Fruit fly (Drosophila melanogaster) whole organism, prepupa: ENCODE results near the gene m-cup.

ENCODE experiments used
- Blimp-1 ChIP-seq: fragments of 200-800 bp; sonication (Bioruptor generic); optimal IDR thresholded peaks from 3 replicates; lab custom pipeline; 2017; ENCODE audit warnings: missing biosample characterization, missing genetic modification characterization, mild to moderate bottlenecking, moderate library complexity, missing genetic modification reagents
- CG10631 ChIP-seq: fragments of 200-800 bp; sonication (Bioruptor generic); optimal IDR thresholded peaks from 2 replicates; lab custom pipeline; 2016; ENCODE audit warnings: missing biosample characterization, missing genetic modification characterization
- CG11294 ChIP-seq: fragments of 200-800 bp; sonication (Bioruptor generic); IDR thresholded peaks from 2 replicates; pipeline ENCODE4 v1.3.6; 2022; ENCODE audit warnings: missing biosample characterization, missing genetic modification characterization
- CG11762 ChIP-seq: fragments of 200-800 bp; sonication (Bioruptor generic); optimal IDR thresholded peaks from 3 replicates; lab custom pipeline; 2016; ENCODE audit warnings: missing biosample characterization, missing genetic modification characterization; ENCODE audit not compliant: insufficient read depth
- CG16779 ChIP-seq: fragments of 200-800 bp; sonication (Bioruptor generic); optimal IDR thresholded peaks from 3 replicates; lab custom pipeline; 2017; ENCODE audit warnings: missing biosample characterization, mild to moderate bottlenecking, missing genetic modification characterization
- CG3032 ChIP-seq: fragments of 200-800 bp; optimal IDR thresholded peaks from 2 replicates; lab custom pipeline; 2019; ENCODE audit warnings: missing biosample characterization, mild to moderate bottlenecking, missing genetic modification characterization, moderate library complexity
- CG32006 ChIP-seq: fragments of 200-800 bp; sonication (Bioruptor generic); optimal IDR thresholded peaks from 3 replicates; lab custom pipeline; 2017; ENCODE audit warnings: missing biosample characterization, mild to moderate bottlenecking, missing genetic modification characterization
- CG34406 ChIP-seq: fragments of 200-800 bp; sonication (Bioruptor generic); optimal IDR thresholded peaks from 3 replicates; lab custom pipeline; 2016; ENCODE audit warnings: missing biosample characterization, missing genetic modification characterization
- CG4318 ChIP-seq: fragments of 200-800 bp; sonication (Bioruptor generic); optimal IDR thresholded peaks from 3 replicates; lab custom pipeline; 2017; ENCODE audit warnings: missing biosample characterization, mild to moderate bottlenecking, missing genetic modification characterization
- CG6276 ChIP-seq: fragments of 200-800 bp; sonication (Bioruptor generic); optimal IDR thresholded peaks from 2 replicates; lab custom pipeline; 2017; ENCODE audit warnings: missing biosample characterization, mild to moderate bottlenecking, missing genetic modification characterization
- CG6792 ChIP-seq: fragments of 200-800 bp; sonication (Bioruptor generic); optimal IDR thresholded peaks from 3 replicates; lab custom pipeline; 2016; ENCODE audit warnings: missing biosample characterization, missing genetic modification characterization
- CG8119 ChIP-seq: fragments of 200-800 bp; sonication (Bioruptor generic); IDR thresholded peaks from 3 replicates; pipeline ENCODE4 v1.3.6; 2022; ENCODE audit warnings: missing biosample characterization, missing genetic modification characterization
- CG9139 ChIP-seq: fragments of 200-800 bp; sonication (Bioruptor generic); optimal IDR thresholded peaks from 3 replicates; lab custom pipeline; 2017; ENCODE audit warnings: missing biosample characterization, mild to moderate bottlenecking, missing genetic modification characterization
- Eip75B ChIP-seq: fragments of 200-800 bp; sonication (Bioruptor generic); optimal IDR thresholded peaks from 3 replicates; lab custom pipeline; 2016; ENCODE audit warnings: missing biosample characterization, missing genetic modification characterization
- Eip78C ChIP-seq: fragments of 200-800 bp; sonication (Bioruptor generic); peaks from one replicate; lab custom pipeline; 2016; ENCODE audit warnings: missing biosample characterization, missing genetic modification characterization
- Eip93F ChIP-seq: fragments of 200-800 bp; sonication (Bioruptor generic); optimal IDR thresholded peaks from 2 replicates; lab custom pipeline; 2016; ENCODE audit warnings: missing biosample characterization, mild to moderate bottlenecking, missing genetic modification characterization
- Ets96B ChIP-seq: fragments of 200-800 bp; optimal IDR thresholded peaks from 2 replicates; lab custom pipeline; 2019; ENCODE audit warnings: missing biosample characterization, mild to moderate bottlenecking, missing genetic modification characterization, moderate library complexity
- Gug ChIP-seq: fragments of 200-800 bp; sonication (Bioruptor generic); IDR thresholded peaks from 2 replicates; pipeline ENCODE4 v1.3.6; 2022; ENCODE audit warnings: missing biosample characterization, missing genetic modification characterization
- Hr38 ChIP-seq: sonication (Bioruptor generic); optimal IDR thresholded peaks from 2 replicates; lab custom pipeline; 2016; ENCODE audit warnings: missing biosample characterization, missing genetic modification characterization
- Hr4 ChIP-seq: fragments of 200-800 bp; sonication (Bioruptor generic); optimal IDR thresholded peaks from 3 replicates; lab custom pipeline; 2016; ENCODE audit warnings: missing biosample characterization, missing genetic modification characterization
- Lpt ChIP-seq: fragments of 200-800 bp; sonication (Bioruptor generic); optimal IDR thresholded peaks from 3 replicates; lab custom pipeline; 2016; ENCODE audit warnings: missing biosample characterization, missing genetic modification characterization
- Met ChIP-seq: fragments of 200-800 bp; sonication (Bioruptor generic); optimal IDR thresholded peaks from 3 replicates; lab custom pipeline; 2016; ENCODE audit warnings: missing biosample characterization, missing genetic modification characterization
- Smox ChIP-seq: fragments of 200-800 bp; sonication (Bioruptor generic); optimal IDR thresholded peaks from 3 replicates; lab custom pipeline; 2016; ENCODE audit warnings: missing biosample characterization, missing genetic modification characterization
- Sox14 ChIP-seq: fragments of 200-800 bp; sonication (Bioruptor generic); optimal IDR thresholded peaks from 3 replicates; lab custom pipeline; 2016; ENCODE audit warnings: missing biosample characterization, missing genetic modification characterization
- achi ChIP-seq: fragments of 200-800 bp; sonication (Bioruptor generic); optimal IDR thresholded peaks from 3 replicates; lab custom pipeline; 2016; ENCODE audit warnings: missing biosample characterization, missing genetic modification characterization
- acj6 ChIP-seq: fragments of 200-800 bp; sonication (Bioruptor generic); optimal IDR thresholded peaks from 3 replicates; lab custom pipeline; 2016; ENCODE audit warnings: missing biosample characterization, missing genetic modification characterization
- cyc ChIP-seq: fragments of 200-800 bp; sonication (Bioruptor generic); optimal IDR thresholded peaks from 3 replicates; lab custom pipeline; 2016; ENCODE audit warnings: missing biosample characterization, missing genetic modification characterization
- dac ChIP-seq: fragments of 200-800 bp; sonication (Bioruptor generic); optimal IDR thresholded peaks from 2 replicates; lab custom pipeline; 2017; ENCODE audit warnings: missing biosample characterization, mild to moderate bottlenecking, missing genetic modification characterization
- dsx ChIP-seq: fragments of 200-800 bp; optimal IDR thresholded peaks from 3 replicates; lab custom pipeline; 2019; ENCODE audit warnings: missing biosample characterization, mild to moderate bottlenecking, missing genetic modification characterization, moderate library complexity; ENCODE audit not compliant: poor library complexity, severe bottlenecking
- esn ChIP-seq: fragments of 200-800 bp; sonication (Bioruptor generic); optimal IDR thresholded peaks from 2 replicates; lab custom pipeline; 2016; ENCODE audit warnings: missing biosample characterization, mild to moderate bottlenecking, missing genetic modification characterization, moderate library complexity
- fd85E ChIP-seq: fragments of 200-800 bp; sonication (Bioruptor generic); optimal IDR thresholded peaks from 3 replicates; lab custom pipeline; 2016; ENCODE audit warnings: missing biosample characterization, missing genetic modification characterization
- fkh ChIP-seq: fragments of 200-800 bp; sonication (Bioruptor generic); optimal IDR thresholded peaks from 3 replicates; lab custom pipeline; 2017; ENCODE audit warnings: missing biosample characterization, mild to moderate bottlenecking, missing genetic modification characterization, moderate library complexity
- lz ChIP-seq: fragments of 200-800 bp; sonication (Bioruptor generic); optimal IDR thresholded peaks from 3 replicates; lab custom pipeline; 2016; ENCODE audit warnings: missing biosample characterization, missing genetic modification characterization
- net ChIP-seq: fragments of 200-800 bp; sonication (Bioruptor generic); optimal IDR thresholded peaks from 3 replicates; lab custom pipeline; 2016; ENCODE audit warnings: missing biosample characterization, missing genetic modification characterization
- pdm3 ChIP-seq: fragments of 200-800 bp; sonication (Bioruptor generic); optimal IDR thresholded peaks from 3 replicates; lab custom pipeline; 2016; ENCODE audit warnings: missing biosample characterization, missing genetic modification characterization
- salr ChIP-seq, 2 experiments: fragments of 200-800 bp; sonication (Bioruptor generic); optimal IDR thresholded peaks; 3 replicates each; lab custom pipeline; 2016 to 2018; ENCODE audit warnings: missing biosample characterization in 2 of 2, missing genetic modification characterization in 2 of 2, mild to moderate bottlenecking in 1 of 2
- spab ChIP-seq: fragments of 200-800 bp; sonication (Bioruptor generic); optimal IDR thresholded peaks from 2 replicates; lab custom pipeline; 2017; ENCODE audit warnings: missing biosample characterization, mild to moderate bottlenecking, missing genetic modification characterization, missing genetic modification reagents
- ss ChIP-seq, 2 experiments: fragments of 200-800 bp; sonication (Bioruptor generic); optimal IDR thresholded peaks; 2 replicates in 1 of 2; 3 replicates in 1 of 2; lab custom pipeline; 2017 to 2018; ENCODE audit warnings: mild to moderate bottlenecking in 2 of 2, missing biosample characterization in 2 of 2, missing genetic modification characterization in 2 of 2, moderate library complexity in 1 of 2
- svp ChIP-seq: fragments of 200-800 bp; sonication (Bioruptor generic); peaks from one replicate; lab custom pipeline; 2016; ENCODE audit warnings: missing biosample characterization, missing genetic modification characterization
- vri ChIP-seq: fragments of 200-800 bp; sonication (Bioruptor generic); optimal IDR thresholded peaks from 3 replicates; lab custom pipeline; 2016; ENCODE audit warnings: missing biosample characterization, mild to moderate bottlenecking, missing genetic modification characterization

Gene m-cup

dm6 chr3R:17117607-17118327 lies 31.4 kb downstream of the m-cup start (continued):
- TF ChIP-seq Hr38 (GFP tag; lab: Kevin White, UChicago) (no peak), ss (GFP tag; optimal IDR thresholded peaks at IDR 0.05; lab: Kevin White, UChicago) (peak; percentile 32 to 38), acj6 (GFP tag; lab: Kevin White, UChicago) (peak; percentile 64), Eip93F (GFP tag; lab: Kevin White, UChicago) (no peak), Lpt (GFP tag; lab: Kevin White, UChicago) (no peak), CG11294 (no peak), lz (peak; percentile 68), fd85E (GFP tag; lab: Kevin White, UChicago) (no peak), CG8119 (GFP tag; lab: Robert Waterston, UW) (no peak), Eip75B (GFP tag; lab: Kevin White, UChicago) (peak; percentile 57), dac (GFP tag; lab: Kevin White, UChicago) (no peak), spab (GFP tag; lab: Kevin White, UChicago) (peak; percentile 61), CG34406 (GFP tag; lab: Kevin White, UChicago) (peak; percentile 54), achi (GFP tag; lab: Kevin White, UChicago) (peak; percentile 58), esn (GFP tag; lab: Kevin White, UChicago) (peak; percentile 83), CG9139 (GFP tag; lab: Kevin White, UChicago) (peak; percentile 39), CG6276 (GFP tag; lab: Kevin White, UChicago) (peak; percentile 37), CG16779 (tag; lab: Kevin White, UChicago) (no peak), CG6792 (GFP tag; lab: Kevin White, UChicago) (peak; percentile 48), pdm3 (peak; percentile 71), Eip78C (GFP tag; lab: Kevin White, UChicago) (peak; percentile 92), Hr4 (GFP tag; lab: Kevin White, UChicago) (peak; percentile 35), Smox (GFP tag; lab: Kevin White, UChicago) (peak; percentile 20), Blimp-1 (peak; percentile 15), dsx (GFP tag; lab: Kevin White, UChicago) (peak; percentile 63), CG32006 (GFP tag; lab: Kevin White, UChicago) (peak; percentile 63), Gug (no peak), salr (GFP tag; optimal IDR thresholded peaks at IDR 0.05; lab: Kevin White, UChicago) (peak; percentile 3 to 23), cyc (GFP tag; lab: Kevin White, UChicago) (peak; percentile 57)
- TF ChIP-seq, all 60 proteins: peak for 47

- peak; percentile 55 for TF ChIP-seq Eip78C (GFP tag; lab: Kevin White, UChicago)
- peak; percentile 40 for TF ChIP-seq vri (GFP tag; lab: Kevin White, UChicago)
- no peak for TF ChIP-seq pdm3
- peak; percentile 14 for TF ChIP-seq esn (GFP tag; lab: Kevin White, UChicago)
- TF ChIP-seq Met (GFP tag; lab: Kevin White, UChicago) = peak; percentile 35
Observed at dm6 chr3R:17116231-17116630, 33.0 kb downstream of the m-cup start.

DNA sequence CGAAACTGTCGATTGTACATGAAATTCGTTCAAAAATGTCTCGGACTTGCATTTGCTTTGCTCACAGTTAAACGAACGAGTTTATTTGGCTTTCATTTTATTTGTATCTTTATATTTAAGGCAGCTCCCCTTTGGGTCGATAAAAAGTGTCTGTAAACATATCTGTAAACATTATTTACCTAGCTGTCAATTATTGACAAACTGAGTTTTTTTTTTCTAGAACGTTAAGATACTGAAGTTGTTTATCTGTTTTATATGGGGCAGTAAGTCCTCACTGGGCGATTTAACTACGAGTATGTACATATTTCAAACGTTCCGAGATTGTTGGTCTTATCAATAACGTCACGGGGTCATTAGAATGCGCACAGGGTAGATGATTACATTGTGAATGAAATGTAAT lies 33.5 kb downstream of the m-cup start:
- TF ChIP-seq CG11294 = no peak
- no peak for TF ChIP-seq CG4318 (GFP tag; lab: Kevin White, UChicago)
- no peak for TF ChIP-seq CG11762 (GFP tag; lab: Kevin White, UChicago)
- TF ChIP-seq CG10631 (GFP tag; lab: Kevin White, UChicago) = no peak
- peak; percentile 95 for TF ChIP-seq fkh (GFP tag; lab: Kevin White, UChicago)
- peak; percentile 31 for TF ChIP-seq vri (GFP tag; lab: Kevin White, UChicago)
- no peak for TF ChIP-seq Sox14 (GFP tag; lab: Kevin White, UChicago)
- no peak for TF ChIP-seq dsx (GFP tag; lab: Kevin White, UChicago)
- no peak for TF ChIP-seq Hr38 (GFP tag; lab: Kevin White, UChicago)
- no peak for TF ChIP-seq CG3032
- no peak for TF ChIP-seq svp (GFP tag; lab: Kevin White, UChicago)
- TF ChIP-seq salr (GFP tag; optimal IDR thresholded peaks at IDR 0.05; lab: Kevin White, UChicago) = no peak
- no peak for TF ChIP-seq net (GFP tag; lab: Kevin White, UChicago)
- no peak for TF ChIP-seq Ets96B (tag; lab: Kevin White, UChicago)
- no peak for TF ChIP-seq CG6276 (GFP tag; lab: Kevin White, UChicago)
- TF ChIP-seq CG34406 (GFP tag; lab: Kevin White, UChicago) = no peak
- TF ChIP-seq, all 60 proteins: peak for 2
